Worm (Caenorhabditis elegans): Measurements from ENCODE around the gene nspb-1.

nspb-1 gene

DNA sequence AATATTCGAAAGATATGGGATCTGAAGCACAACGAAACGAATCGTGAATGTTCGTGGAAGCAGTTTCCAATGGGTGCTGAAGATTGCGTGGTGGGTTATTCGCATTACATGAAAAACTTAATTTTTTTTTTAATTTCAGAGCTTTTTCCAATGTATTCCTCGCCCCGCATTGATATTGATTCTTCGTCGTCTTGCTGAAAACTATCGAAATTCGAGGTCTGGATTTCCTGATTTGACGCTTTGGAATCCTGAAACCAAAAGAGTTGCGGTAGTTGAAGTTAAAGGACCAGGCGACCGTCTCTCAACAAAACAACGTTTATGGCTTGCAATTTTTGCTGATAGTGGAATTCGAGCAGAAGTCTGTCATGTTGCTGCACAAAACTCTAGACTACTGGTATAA is 38.9 kb downstream of the nspb-1 start:
- TF ChIP-seq dao-5 (tag; optimal IDR thresholded peaks at IDR 0.05) = no peak
- TF ChIP-seq him-1 (tag; optimal IDR thresholded peaks at IDR 0.05) = no peak
- no peak for TF ChIP-seq W03F9.2 (tag; optimal IDR thresholded peaks at IDR 0.05)

DNA sequence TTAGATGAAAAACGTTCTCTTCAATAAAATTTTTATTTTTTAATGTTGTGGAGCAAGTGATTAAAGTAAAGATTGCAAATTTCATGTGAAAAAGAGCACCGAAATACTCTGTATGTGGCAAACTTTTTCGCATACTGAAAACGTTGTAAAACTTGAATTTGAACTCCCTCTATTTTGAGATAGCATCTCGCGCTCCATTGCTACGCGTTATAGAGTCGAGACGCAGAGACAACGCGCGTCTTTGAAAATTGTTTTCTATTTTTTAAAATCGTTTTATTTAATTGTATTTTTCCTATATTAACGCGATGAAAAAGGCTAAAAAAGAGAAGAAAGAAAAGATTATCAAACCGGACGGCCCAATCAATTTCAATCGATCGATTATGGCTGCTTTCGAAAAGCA is 42.3 kb downstream of the nspb-1 start, which contains the start of gene fan-1:
Gene fan-1 (plus strand): TSS at position 78 of the 400 bp plus-strand sequence.
- TF ChIP-seq him-1 (tag; optimal IDR thresholded peaks at IDR 0.05) (peak; percentile 61), dao-5 (tag; optimal IDR thresholded peaks at IDR 0.05) (no peak), W03F9.2 (tag; optimal IDR thresholded peaks at IDR 0.05) (peak; percentile 30)

DNA sequence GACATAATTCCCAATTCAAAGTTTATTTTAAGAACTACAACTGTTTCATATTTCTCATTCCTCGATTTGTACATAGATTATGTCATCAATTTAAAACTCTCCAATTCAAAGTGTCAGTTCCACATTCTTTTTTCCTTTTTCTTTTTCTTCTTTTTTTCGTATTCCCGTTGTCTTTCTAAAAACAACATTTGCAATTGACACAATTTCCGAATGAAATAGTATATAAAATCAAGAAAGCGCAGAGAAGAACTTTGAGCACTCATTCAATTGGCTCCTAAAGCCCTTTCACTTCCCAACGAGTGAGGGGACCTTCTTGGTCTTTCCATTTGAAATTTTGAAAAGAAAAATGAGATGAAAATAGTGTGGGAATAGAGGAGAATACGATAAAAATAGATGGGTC is 43.5 kb downstream of the nspb-1 start:
- TF ChIP-seq W03F9.2 (tag; optimal IDR thresholded peaks at IDR 0.05) = no peak
- no peak for TF ChIP-seq dao-5 (tag; optimal IDR thresholded peaks at IDR 0.05)
- TF ChIP-seq him-1 (tag; optimal IDR thresholded peaks at IDR 0.05) = no peak

DNA sequence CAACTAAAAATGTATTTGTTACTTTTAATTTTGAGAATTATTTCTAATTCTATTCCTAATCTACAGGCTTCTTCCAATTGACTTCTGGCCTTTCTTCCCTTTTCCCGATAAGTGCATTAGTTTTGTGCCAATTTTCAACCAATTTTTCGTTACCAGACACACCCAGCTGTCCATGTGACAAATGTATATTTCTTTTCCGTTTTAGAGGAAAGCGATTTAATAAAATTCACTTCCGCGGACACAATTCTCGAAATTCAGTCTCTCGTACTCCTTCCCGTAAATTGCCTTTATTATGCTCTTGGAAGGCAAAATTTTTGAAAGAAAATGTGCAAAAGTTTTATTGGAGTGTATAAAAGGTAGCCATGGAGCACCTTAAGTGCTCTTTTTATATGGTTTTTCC is 47.9 kb downstream of the nspb-1 start:
- TF ChIP-seq him-1 (tag; optimal IDR thresholded peaks at IDR 0.05) (no peak), dao-5 (tag; optimal IDR thresholded peaks at IDR 0.05) (no peak)

DNA sequence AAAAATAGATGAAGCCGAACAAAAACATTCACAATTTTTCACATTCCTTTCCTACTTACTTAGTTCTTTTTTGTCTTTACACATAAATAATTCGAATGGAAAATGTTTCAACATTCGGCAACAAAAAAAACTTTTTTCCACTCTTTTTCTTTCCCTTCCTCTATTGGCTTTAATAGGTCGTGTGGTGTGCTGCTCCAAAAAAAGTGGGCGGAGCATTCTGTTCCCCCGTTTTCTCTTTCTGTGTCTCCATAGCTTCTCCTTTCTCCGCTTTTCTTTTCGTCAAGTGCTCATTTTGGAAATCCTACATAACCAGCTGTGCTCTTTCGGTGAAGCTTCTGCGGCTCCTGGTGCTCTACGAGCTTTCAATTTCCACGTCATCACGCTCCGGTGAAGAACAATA is 49.5 kb downstream of the nspb-1 start, which contains the start of gene C01G5.25:
Gene C01G5.25 (plus strand): TSS at position 250 of the 400 bp plus-strand sequence.
- TF ChIP-seq W03F9.2 (tag; optimal IDR thresholded peaks at IDR 0.05) (no peak), him-1 (tag; optimal IDR thresholded peaks at IDR 0.05) (no peak), dao-5 (tag; optimal IDR thresholded peaks at IDR 0.05) (no peak)

Data from whole organism, L4/young adult.